Fruit fly (Drosophila melanogaster) whole organism, adult: ENCODE results near the gene Ada1-2.
A peak's percentile ranks its signal among the peaks of the same experiment; 100 is the strongest.

Experiments
- CG11617 ChIP-seq: fragments of 200-800 bp; sonication (Bioruptor generic); optimal IDR thresholded peaks from 2 replicates; lab custom pipeline; 2017; ENCODE audit warnings: mild to moderate bottlenecking, missing biosample characterization, missing genetic modification reagents, missing genetic modification characterization
- CG1620 ChIP-seq: fragments of 200-800 bp; sonication (Bioruptor generic); optimal IDR thresholded peaks from 2 replicates; lab custom pipeline; 2016; ENCODE audit warnings: missing biosample characterization, missing genetic modification characterization
- CG7045 ChIP-seq: fragments of 200-800 bp; sonication (Bioruptor generic); optimal IDR thresholded peaks from 2 replicates; lab custom pipeline; 2017; ENCODE audit warnings: missing biosample characterization, mild to moderate bottlenecking, missing genetic modification characterization
- CG7101 ChIP-seq: fragments of 200-800 bp; sonication (Bioruptor generic); optimal IDR thresholded peaks from 2 replicates; lab custom pipeline; 2018; ENCODE audit warnings: missing biosample characterization, mild to moderate bottlenecking, missing genetic modification characterization, moderate library complexity
- Crg-1 ChIP-seq: fragments of 200-800 bp; sonication (Bioruptor generic); optimal IDR thresholded peaks from 2 replicates; lab custom pipeline; 2016; ENCODE audit warnings: missing biosample characterization, missing genetic modification characterization
- bab1 ChIP-seq: fragments of 200-800 bp; sonication (Bioruptor generic); optimal IDR thresholded peaks from 3 replicates; lab custom pipeline; 2019; ENCODE audit warnings: missing biosample characterization, mild to moderate bottlenecking, missing genetic modification characterization, moderate library complexity
- cic ChIP-seq: fragments of 200-800 bp; sonication (Bioruptor generic); optimal IDR thresholded peaks from 2 replicates; lab custom pipeline; 2017; ENCODE audit warnings: missing biosample characterization, mild to moderate bottlenecking, missing genetic modification characterization, moderate library complexity
- cnc ChIP-seq, 2 experiments: fragments of >200 bp; optimal IDR thresholded peaks; 2 replicates each; lab custom pipeline; 2017
- ovo ChIP-seq: fragments of 200-800 bp; sonication (Bioruptor generic); optimal IDR thresholded peaks from 2 replicates; lab custom pipeline; 2016; ENCODE audit warnings: missing biosample characterization, missing genetic modification characterization
- tj ChIP-seq: fragments of 200-800 bp; sonication (Bioruptor generic); optimal IDR thresholded peaks from 3 replicates; lab custom pipeline; 2017; ENCODE audit warnings: missing biosample characterization, mild to moderate bottlenecking, missing genetic modification characterization, moderate library complexity

DNA sequence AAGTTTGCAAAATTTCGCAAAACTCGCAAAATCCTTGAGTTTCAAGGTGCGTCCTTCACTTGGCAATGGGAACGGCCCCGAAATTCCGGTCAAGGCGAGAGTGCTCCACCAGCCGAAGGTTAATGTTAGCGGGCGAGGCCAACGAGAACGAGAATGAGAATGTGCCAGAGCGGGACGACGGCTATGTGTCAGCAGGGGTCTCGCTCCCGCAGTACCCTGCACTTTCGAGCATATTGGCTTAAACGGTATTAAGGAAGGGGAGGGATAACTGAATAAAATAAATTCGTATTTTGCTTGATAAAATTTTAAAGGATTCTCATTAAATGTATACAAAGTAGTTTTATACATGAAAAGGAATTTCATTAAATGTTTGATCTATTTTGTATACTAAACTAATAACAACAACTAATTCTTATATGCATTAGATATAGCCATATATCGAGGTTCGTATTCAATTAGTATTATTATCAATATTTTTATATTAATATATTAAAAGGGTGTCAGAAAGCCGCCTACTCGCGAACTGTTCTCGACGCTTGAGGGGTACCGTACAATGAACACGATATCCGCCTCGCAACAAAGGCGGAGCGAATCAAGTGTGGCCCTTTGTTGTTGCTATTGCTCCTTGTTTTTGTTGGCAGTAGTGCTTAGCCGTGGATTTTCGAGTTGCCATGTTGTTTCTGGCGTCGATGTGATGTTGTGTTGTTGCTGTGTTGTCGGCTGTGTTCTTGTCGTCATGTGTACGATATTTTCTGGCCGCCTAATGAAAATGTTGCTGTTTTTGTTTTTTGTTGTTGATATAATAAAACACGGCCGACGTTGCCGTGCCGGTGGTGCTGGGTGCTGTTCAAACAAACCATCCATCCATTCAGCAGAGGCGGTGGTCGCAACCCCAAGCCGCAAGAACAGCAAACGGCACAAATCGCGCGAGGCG lies 14.0 kb downstream of the Ada1-2 start:
- peak; percentile 68 for TF ChIP-seq ovo
- TF ChIP-seq CG1620: peak; percentile 53
- no peak for TF ChIP-seq cnc (optimal IDR thresholded peaks at IDR 0.05; lab: Kevin White, UChicago)
- TF ChIP-seq bab1 (GFP tag; lab: Kevin White, UChicago): peak; percentile 80
- TF ChIP-seq CG7101 (tag; lab: Kevin White, UChicago): peak; percentile 86
- no peak for TF ChIP-seq cic (GFP tag; lab: Kevin White, UChicago)
- peak; percentile 90 for TF ChIP-seq CG11617 (GFP tag; lab: Kevin White, UChicago)
- TF ChIP-seq tj (GFP tag; lab: Kevin White, UChicago): peak; percentile 63
- TF ChIP-seq CG7045 (GFP tag; lab: Kevin White, UChicago): peak; percentile 87
- peak; percentile 69 for TF ChIP-seq Crg-1 (GFP tag; lab: Kevin White, UChicago)
